Worm (Caenorhabditis elegans) whole organism, L4 larva: Measurements from ENCODE around the gene mtp-18.

Source experiments
- D1046.2 ChIP-seq: fragments of 200-800 bp; sonication (Bioruptor generic); IDR thresholded peaks from 2 replicates; pipeline ENCODE4 v1.3.6; 2022; ENCODE audit warnings: missing genetic modification characterization, missing compliant biosample characterization
- F10B5.3 ChIP-seq: sonication (generic microtip); optimal IDR thresholded peaks from 2 replicates; lab custom pipeline; 2016; ENCODE audit warnings: mild to moderate bottlenecking, missing genetic modification characterization, missing compliant biosample characterization
- R02D3.7 ChIP-seq: fragments of 150-350 bp; sonication (generic microtip); optimal IDR thresholded peaks from 3 replicates; lab custom pipeline; 2014; ENCODE audit warnings: missing biosample characterization, missing genetic modification characterization
- T20F7.1 ChIP-seq: fragments of 200-800 bp; sonication (Bioruptor generic); optimal IDR thresholded peaks from 2 replicates; lab custom pipeline; 2018; ENCODE audit warnings: mild to moderate bottlenecking, missing genetic modification characterization, missing compliant biosample characterization
- Y105C5A.15 ChIP-seq: fragments of 200-800 bp; sonication (Bioruptor generic); IDR thresholded peaks from 2 replicates; pipeline ENCODE4 v1.3.6; 2022; ENCODE audit warnings: missing genetic modification characterization, missing compliant biosample characterization
- Y5F2A.4 ChIP-seq: fragments of 200-800 bp; sonication (Bioruptor generic); optimal IDR thresholded peaks from 2 replicates; lab custom pipeline; 2018; ENCODE audit warnings: mild to moderate bottlenecking, missing genetic modification characterization, missing compliant biosample characterization
- Y75B8A.6 ChIP-seq: fragments of 200-800 bp; sonication (Bioruptor generic); IDR thresholded peaks from 2 replicates; pipeline ENCODE4 v1.3.6; 2022; ENCODE audit warnings: missing genetic modification reagents, missing genetic modification characterization, missing compliant biosample characterization
- ZK337.2 ChIP-seq: fragments of 200-800 bp; sonication (Bioruptor generic); IDR thresholded peaks from 2 replicates; pipeline ENCODE4 v1.3.6; 2022; ENCODE audit warnings: missing genetic modification reagents, missing genetic modification characterization, missing compliant biosample characterization
- aha-1 ChIP-seq: fragments of 150-350 bp; peaks from one replicate; lab custom pipeline; 2014; ENCODE audit warnings: missing biosample characterization, missing genetic modification characterization
- ama-1 ChIP-seq: fragments of 150-350 bp; optimal IDR thresholded peaks from 2 replicates; lab custom pipeline; 2014; ENCODE audit warnings: inconsistent platforms, mixed read lengths
- arid-1 ChIP-seq: fragments of 200-800 bp; sonication (Bioruptor generic); conservative IDR thresholded peaks from 2 replicates; pipeline ENCODE4 v1.3.6; 2022; ENCODE audit warnings: missing genetic modification reagents, missing genetic modification characterization, missing compliant biosample characterization
- ceh-20 ChIP-seq: fragments of 200-800 bp; sonication (Bioruptor generic); IDR thresholded peaks from 2 replicates; pipeline ENCODE4 v1.3.6; 2022; ENCODE audit warnings: missing genetic modification reagents, missing genetic modification characterization, missing compliant biosample characterization
- ceh-32 ChIP-seq: sonication (generic microtip); optimal IDR thresholded peaks from 2 replicates; lab custom pipeline; 2016; ENCODE audit warnings: mild to moderate bottlenecking, missing genetic modification characterization, missing compliant biosample characterization; ENCODE audit not compliant: poor library complexity
- ceh-44 ChIP-seq: fragments of 200-800 bp; sonication (Bioruptor generic); IDR thresholded peaks from 2 replicates; pipeline ENCODE4 v1.3.6; 2022; ENCODE audit warnings: missing genetic modification reagents, missing genetic modification characterization, missing compliant biosample characterization
- daf-12 ChIP-seq: fragments of 150-350 bp; optimal IDR thresholded peaks from 2 replicates; lab custom pipeline; 2014; ENCODE audit warnings: missing biosample characterization, missing genetic modification reagents, missing genetic modification characterization
- daf-19 ChIP-seq: fragments of 200-800 bp; sonication (Bioruptor generic); conservative IDR thresholded peaks from 2 replicates; pipeline ENCODE4 v1.3.6; 2022; ENCODE audit warnings: missing genetic modification characterization, missing compliant biosample characterization
- daf-8 ChIP-seq: fragments of 200-800 bp; sonication (Bioruptor generic); IDR thresholded peaks from 2 replicates; pipeline ENCODE4 v1.3.6; 2022; ENCODE audit warnings: missing genetic modification characterization, missing compliant biosample characterization
- dmd-9 ChIP-seq: fragments of 200-800 bp; sonication (Bioruptor generic); IDR thresholded peaks from 2 replicates; pipeline ENCODE4 v1.3.6; 2022; ENCODE audit warnings: missing genetic modification reagents, missing genetic modification characterization, missing compliant biosample characterization
- dpl-1 ChIP-seq: fragments of 150-350 bp; optimal IDR thresholded peaks from 2 replicates; lab custom pipeline; 2014; ENCODE audit warnings: missing biosample characterization, missing genetic modification reagents, missing genetic modification characterization
- duxl-1 ChIP-seq: sonication (generic microtip); optimal IDR thresholded peaks from 2 replicates; lab custom pipeline; 2016; ENCODE audit warnings: mild to moderate bottlenecking, missing genetic modification characterization, moderate library complexity, missing compliant biosample characterization; ENCODE audit not compliant: poor library complexity
- dve-1 ChIP-seq: sonication (generic microtip); optimal IDR thresholded peaks from 2 replicates; lab custom pipeline; 2017; ENCODE audit warnings: antibody characterized with exemption, mild to moderate bottlenecking, missing genetic modification characterization, missing compliant biosample characterization; ENCODE audit not compliant: insufficient read depth
- egl-27 ChIP-seq: sonication (generic microtip); optimal IDR thresholded peaks from 3 replicates; lab custom pipeline; 2017; ENCODE audit warnings: missing biosample characterization, missing genetic modification reagents, missing genetic modification characterization
- fkh-10 ChIP-seq: fragments of 150-350 bp; optimal IDR thresholded peaks from 2 replicates; lab custom pipeline; 2014; ENCODE audit warnings: missing biosample characterization, missing genetic modification reagents, missing genetic modification characterization
- hlh-11 ChIP-seq: fragments of 200-800 bp; sonication (Bioruptor generic); optimal IDR thresholded peaks from 2 replicates; lab custom pipeline; 2018; ENCODE audit warnings: mild to moderate bottlenecking, missing genetic modification characterization, missing compliant biosample characterization
- hlh-30 ChIP-seq: sonication (generic microtip); optimal IDR thresholded peaks from 2 replicates; lab custom pipeline; 2017; ENCODE audit warnings: antibody characterized with exemption, mild to moderate bottlenecking, missing genetic modification characterization, missing compliant biosample characterization; ENCODE audit not compliant: insufficient read depth
- hmg-1.1 ChIP-seq: fragments of 200-800 bp; sonication (Bioruptor generic); IDR thresholded peaks from 2 replicates; pipeline ENCODE4 v1.3.6; 2022; ENCODE audit warnings: missing genetic modification reagents, missing genetic modification characterization, missing compliant biosample characterization
- lin-1 ChIP-seq: fragments of 200-800 bp; sonication (Bioruptor generic); IDR thresholded peaks from 2 replicates; pipeline ENCODE4 v1.3.6; 2022; ENCODE audit warnings: missing genetic modification reagents, missing genetic modification characterization, missing compliant biosample characterization
- lin-15B ChIP-seq: fragments of 150-350 bp; sonication (generic microtip); optimal IDR thresholded peaks from 3 replicates; lab custom pipeline; 2014; ENCODE audit warnings: missing biosample characterization, missing genetic modification characterization
- lin-29 ChIP-seq: fragments of 200-800 bp; sonication (Bioruptor generic); IDR thresholded peaks from 2 replicates; pipeline ENCODE4 v1.3.6; 2022; ENCODE audit warnings: missing genetic modification reagents, missing genetic modification characterization, missing compliant biosample characterization
- lin-39 ChIP-seq: fragments of 150-350 bp; optimal IDR thresholded peaks from 2 replicates; lab custom pipeline; 2014; ENCODE audit warnings: missing biosample characterization, missing genetic modification reagents, missing genetic modification characterization
- madf-5 ChIP-seq, 2 experiments: fragments of 200-800 bp; sonication (Bioruptor generic); IDR thresholded peaks; 2 replicates each; pipeline ENCODE4 v1.3.6; 2022; ENCODE audit warnings: missing compliant biosample characterization in 2 of 2, missing genetic modification characterization in 2 of 2
- mdt-29 ChIP-seq: fragments of 200-800 bp; sonication (Bioruptor generic); IDR thresholded peaks from 2 replicates; pipeline ENCODE4 v1.3.6; 2022; ENCODE audit warnings: missing genetic modification reagents, missing genetic modification characterization, missing compliant biosample characterization
- mep-1 ChIP-seq: fragments of 150-350 bp; sonication (generic microtip); optimal IDR thresholded peaks from 3 replicates; lab custom pipeline; 2014; ENCODE audit warnings: missing biosample characterization, missing genetic modification characterization
- mxl-3 ChIP-seq: fragments of 200-800 bp; sonication (Bioruptor generic); optimal IDR thresholded peaks from 2 replicates; lab custom pipeline; 2018; ENCODE audit warnings: mild to moderate bottlenecking, missing genetic modification characterization, missing compliant biosample characterization
- nhr-11 ChIP-seq: fragments of 150-350 bp; optimal IDR thresholded peaks from 2 replicates; lab custom pipeline; 2014; ENCODE audit warnings: missing biosample characterization, missing genetic modification characterization
- nhr-237 ChIP-seq: sonication (generic microtip); optimal IDR thresholded peaks from 2 replicates; lab custom pipeline; 2017; ENCODE audit warnings: missing biosample characterization, missing genetic modification characterization
- nhr-48 ChIP-seq: sonication (generic microtip); optimal IDR thresholded peaks from 2 replicates; lab custom pipeline; 2016; ENCODE audit warnings: mild to moderate bottlenecking, missing genetic modification characterization, missing compliant biosample characterization
- nhr-6 ChIP-seq: fragments of 150-350 bp; optimal IDR thresholded peaks from 2 replicates; lab custom pipeline; 2014; ENCODE audit warnings: missing biosample characterization, missing genetic modification characterization
- nhr-77 ChIP-seq: fragments of 150-350 bp; optimal IDR thresholded peaks from 2 replicates; lab custom pipeline; 2014; ENCODE audit warnings: missing biosample characterization, missing genetic modification characterization
- php-3 ChIP-seq: fragments of 200-800 bp; sonication (Bioruptor generic); IDR thresholded peaks from 2 replicates; pipeline ENCODE4 v1.3.6; 2022; ENCODE audit warnings: missing genetic modification reagents, missing genetic modification characterization, missing compliant biosample characterization
- pqm-1 ChIP-seq: sonication (generic microtip); optimal IDR thresholded peaks from 2 replicates; lab custom pipeline; 2017; ENCODE audit warnings: missing biosample characterization, missing genetic modification characterization
- rbr-2 ChIP-seq: sonication (generic microtip); optimal IDR thresholded peaks from 2 replicates; lab custom pipeline; 2016; ENCODE audit warnings: missing genotype, missing genetic modification characterization, missing compliant biosample characterization
- skn-1 ChIP-seq: fragments of 150-350 bp; optimal IDR thresholded peaks from 2 replicates; lab custom pipeline; 2014; ENCODE audit warnings: missing biosample characterization, missing genetic modification characterization
- snpc-1.2 ChIP-seq: fragments of 200-800 bp; sonication (Bioruptor generic); IDR thresholded peaks from 2 replicates; pipeline ENCODE4 v1.3.6; 2022; ENCODE audit warnings: missing genetic modification reagents, missing genetic modification characterization, missing compliant biosample characterization
- unc-62 ChIP-seq, 3 experiments: fragments of 150-350 bp in 1 of 3; sonication (generic microtip); optimal IDR thresholded peaks in 2 of 3; peaks in 1 of 3; 1 replicate in 1 of 3; 2 replicates in 2 of 3; lab custom pipeline; 2014 to 2017; ENCODE audit warnings: missing biosample characterization in 3 of 3, missing genetic modification characterization in 3 of 3, missing genetic modification reagents in 3 of 3, missing genotype in 1 of 3
- vab-7 ChIP-seq: fragments of 200-800 bp; sonication (Bioruptor generic); IDR thresholded peaks from 2 replicates; pipeline ENCODE4 v1.3.6; 2022; ENCODE audit warnings: missing genetic modification reagents, missing genetic modification characterization, missing compliant biosample characterization
- zag-1 ChIP-seq: fragments of 150-350 bp; optimal IDR thresholded peaks from 2 replicates; lab custom pipeline; 2014; ENCODE audit warnings: missing biosample characterization, missing genetic modification characterization
- zfp-3 ChIP-seq: fragments of 200-800 bp; sonication (Bioruptor generic); conservative IDR thresholded peaks from 2 replicates; pipeline ENCODE4 v1.3.6; 2022; ENCODE audit warnings: missing genetic modification reagents, missing genetic modification characterization, missing compliant biosample characterization
- zip-2 ChIP-seq: fragments of 150-350 bp; optimal IDR thresholded peaks from 2 replicates; lab custom pipeline; 2014; ENCODE audit warnings: missing biosample characterization, missing genetic modification characterization
- ztf-11 ChIP-seq: fragments of 150-350 bp; optimal IDR thresholded peaks from 2 replicates; lab custom pipeline; 2014; ENCODE audit warnings: missing biosample characterization, missing genetic modification characterization
- ztf-7 ChIP-seq: fragments of 150-350 bp; optimal IDR thresholded peaks from 2 replicates; lab custom pipeline; 2014; ENCODE audit warnings: missing biosample characterization, missing genetic modification characterization

mtp-18 gene

DNA sequence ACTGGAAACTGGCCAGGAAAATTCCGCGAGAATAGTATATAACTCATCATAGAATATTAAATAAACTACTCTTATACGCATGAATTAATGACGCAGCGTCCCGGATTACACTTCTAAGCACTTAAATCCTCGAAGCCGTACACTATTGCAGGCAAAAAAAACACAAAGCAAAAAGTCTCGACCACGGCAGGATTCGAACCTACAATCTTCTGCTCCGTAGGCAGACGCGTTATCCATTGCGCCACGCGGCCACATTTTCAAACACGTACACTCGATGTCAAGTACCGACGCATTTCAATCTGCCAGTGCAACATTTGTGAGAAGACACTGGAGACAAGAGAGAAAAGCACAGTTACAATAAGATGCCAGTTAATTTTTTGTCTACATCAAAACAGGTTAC, 13.7 kb upstream of the mtp-18 start (continued):
- TF ChIP-seq php-3: 0 out of 2 replicates have a peak, but pooled peaks have one; percentile 36
- no peak for TF ChIP-seq ztf-7 (tag; lab: Kevin White, UChicago)
- TF ChIP-seq ama-1 (lab: Kevin White, UChicago): no peak
- peak; percentile 31 for TF ChIP-seq dve-1 (tag; lab: Kevin White, UChicago)
- peak; percentile 74 for TF ChIP-seq ZK337.2
- TF ChIP-seq nhr-77: peak; percentile 25
- no peak for TF ChIP-seq aha-1 (tag; lab: Kevin White, UChicago)
- peak; percentile 71 for TF ChIP-seq mep-1 (tag; lab: Kevin White, UChicago)
- no peak for TF ChIP-seq nhr-6 (tag; lab: Kevin White, UChicago)
- peak; percentile 57; the same call in 1 of the 2 replicates for TF ChIP-seq Y105C5A.15 (GFP tag; lab: Robert Waterston, UW)
- TF ChIP-seq Y5F2A.4: no peak
- TF ChIP-seq fkh-10 (GFP tag; lab: Kevin White, UChicago): no peak
- TF ChIP-seq ceh-20: peak; percentile 57; the same call in 1 of the 2 replicates
- no peak for TF ChIP-seq lin-15B (tag; lab: Kevin White, UChicago)
- peak; percentile 43 for TF ChIP-seq mxl-3
- TF ChIP-seq R02D3.7 (tag; lab: Kevin White, UChicago): no peak
- no peak; the same call in 1 of the 2 replicates for TF ChIP-seq arid-1 (GFP tag; lab: Robert Waterston, UW)
- peak; percentile 64 for TF ChIP-seq nhr-48
- TF ChIP-seq egl-27 (tag; lab: Kevin White, UChicago): no peak
- TF ChIP-seq Y75B8A.6: no peak
- peak; percentile 83; the same call in 1 of the 2 replicates for TF ChIP-seq D1046.2
- TF ChIP-seq T20F7.1 (GFP tag; lab: Kevin White, UChicago): peak; percentile 38
- TF ChIP-seq unc-62 (GFP tag; optimal IDR thresholded peaks at IDR 0.05 in 1 of 2; lab: Kevin White, UChicago): no peak
- TF ChIP-seq unc-62 (tag; optimal IDR thresholded peaks at IDR 0.05; lab: Kevin White, UChicago): no peak
- TF ChIP-seq hlh-11 (tag; lab: Kevin White, UChicago): peak; percentile 55
- TF ChIP-seq mdt-29 (GFP tag; lab: Robert Waterston, UW): peak; percentile 63; the same call in 1 of the 2 replicates
- 0 out of 4 replicates have a peak, but pooled peaks have one; percentile 26 to 71 for TF ChIP-seq madf-5 (GFP tag; IDR thresholded peaks at IDR 0.05; lab: Robert Waterston, UW)
- TF ChIP-seq nhr-11 (tag; lab: Kevin White, UChicago): no peak
- no peak for TF ChIP-seq zip-2
- TF ChIP-seq ceh-32 (tag; lab: Kevin White, UChicago): no peak
- TF ChIP-seq lin-29: no peak
- peak; percentile 76; the same call in 1 of the 2 replicates for TF ChIP-seq ceh-44 (GFP tag; lab: Robert Waterston, UW)
- TF ChIP-seq daf-12: no peak
- TF ChIP-seq lin-1: peak; percentile 34; the same call in 1 of the 2 replicates
- TF ChIP-seq dmd-9 (GFP tag; lab: Robert Waterston, UW): no peak
- no peak for TF ChIP-seq nhr-237
- TF ChIP-seq vab-7 (GFP tag; lab: Robert Waterston, UW): peak; percentile 89
- no peak for TF ChIP-seq lin-39 (tag; lab: Kevin White, UChicago)
- no peak for TF ChIP-seq ztf-11
- TF ChIP-seq pqm-1 (tag; lab: Kevin White, UChicago): no peak
- TF ChIP-seq daf-8 (GFP tag; lab: Robert Waterston, UW): no peak
- no peak for TF ChIP-seq zag-1
- peak; percentile 68 for TF ChIP-seq duxl-1
- peak; percentile 79 for TF ChIP-seq snpc-1.2 (GFP tag; lab: Robert Waterston, UW)
- no peak for TF ChIP-seq skn-1
- TF ChIP-seq F10B5.3 (tag; lab: Kevin White, UChicago): no peak
- TF ChIP-seq zfp-3 (GFP tag; lab: Robert Waterston, UW): no peak
- TF ChIP-seq daf-19 (GFP tag; lab: Robert Waterston, UW): peak; percentile 74; the same call in 1 of the 2 replicates
- TF ChIP-seq dpl-1 (GFP tag; lab: Kevin White, UChicago): no peak
- TF ChIP-seq hmg-1.1 (GFP tag; lab: Robert Waterston, UW): peak; percentile 73
- peak; percentile 61 for TF ChIP-seq rbr-2 (tag; lab: Kevin White, UChicago)
- peak; percentile 29 for TF ChIP-seq hlh-30 (tag; lab: Kevin White, UChicago)
